Fruit fly (Drosophila melanogaster): ENCODE data around the gene CG14384.
A peak's percentile ranks its signal among the peaks of the same experiment; 100 is the strongest.

DNA sequence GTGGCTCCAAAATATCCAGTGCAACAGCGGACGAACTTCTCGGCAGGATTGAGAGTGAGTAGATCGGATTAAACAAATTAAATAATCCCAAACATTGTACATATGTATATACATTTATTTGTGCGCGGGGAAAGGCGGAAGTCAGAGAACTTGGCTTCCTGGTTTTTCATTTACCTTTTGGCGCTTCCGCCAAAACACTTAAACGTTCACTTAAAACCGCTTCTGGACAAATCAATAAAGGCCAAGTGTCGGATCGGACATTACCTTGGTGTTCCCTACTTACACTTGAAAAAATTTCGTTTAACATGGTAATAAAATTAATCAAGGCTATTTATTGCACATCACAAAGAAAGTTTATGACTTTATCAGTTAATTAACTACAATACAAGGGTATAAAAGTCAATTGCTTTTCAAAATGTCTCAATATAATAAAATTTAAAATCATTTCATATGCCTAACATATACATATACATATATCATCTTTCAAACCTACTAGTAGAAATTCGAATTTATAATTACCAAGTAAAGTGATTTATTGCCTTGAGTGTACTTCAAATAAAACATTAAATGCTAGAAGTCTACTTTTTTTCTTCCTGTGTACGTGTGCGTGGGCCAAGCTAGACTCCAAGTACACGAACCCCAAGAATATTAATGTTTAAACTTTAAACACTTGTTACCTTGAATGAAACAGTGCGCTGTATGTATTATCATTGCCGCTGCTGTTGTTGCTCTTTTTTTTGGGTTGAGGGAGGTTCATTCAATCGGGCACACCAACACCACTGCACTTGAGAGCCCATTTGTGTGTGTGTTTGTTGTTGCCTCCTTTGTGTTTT, 14.0 kb upstream of the CG14384 start:
- no peak for TF ChIP-seq Myc (optimal IDR thresholded peaks at IDR 0.05)
- TF ChIP-seq lola (GFP tag; optimal IDR thresholded peaks at IDR 0.05): no peak
- TF ChIP-seq usp (GFP tag; optimal IDR thresholded peaks at IDR 0.05): no peak
- TF ChIP-seq Dfd (GFP tag; optimal IDR thresholded peaks at IDR 0.05): no peak
- TF ChIP-seq Hr78 (GFP tag; optimal IDR thresholded peaks at IDR 0.05): no peak
- TF ChIP-seq sage (GFP tag; optimal IDR thresholded peaks at IDR 0.05): no peak
- peak; percentile 18 for TF ChIP-seq psq (GFP tag; optimal IDR thresholded peaks at IDR 0.05)
- TF ChIP-seq fru (GFP tag; optimal IDR thresholded peaks at IDR 0.05): peak; percentile 63
- peak; percentile 33 for TF ChIP-seq N (GFP tag; optimal IDR thresholded peaks at IDR 0.05)
- no peak for TF ChIP-seq dl (GFP tag; optimal IDR thresholded peaks at IDR 0.05; ENCODE audit: insufficient read depth in 1 of 2, partially characterized antibody in 2 of 2)
- no peak for TF ChIP-seq tai (GFP tag; optimal IDR thresholded peaks at IDR 0.05)
- TF ChIP-seq Abd-B (GFP tag; optimal IDR thresholded peaks at IDR 0.05): no peak
- TF ChIP-seq Dif (GFP tag; optimal IDR thresholded peaks at IDR 0.05; ENCODE audit: partially characterized antibody): no peak
- no peak for TF ChIP-seq pan (optimal IDR thresholded peaks at IDR 0.05)
